Fruit fly (Drosophila melanogaster) whole organism, embryonic: ENCODE results near the gene Jhbp14.

Source experiments
- Atf3 ChIP-seq: fragments of 200-800 bp; sonication (Bioruptor generic); optimal IDR thresholded peaks from 3 replicates; lab custom pipeline; 2016; ENCODE audit warnings: missing biosample characterization, missing genetic modification characterization
- BtbVII ChIP-seq: fragments of 200-800 bp; sonication (Bioruptor generic); optimal IDR thresholded peaks from 3 replicates; lab custom pipeline; 2017; ENCODE audit warnings: missing biosample characterization, mild to moderate bottlenecking, missing genetic modification characterization
- CG10274 ChIP-seq: fragments of 200-800 bp; sonication (Bioruptor generic); optimal IDR thresholded peaks from 3 replicates; lab custom pipeline; 2017; ENCODE audit warnings: missing biosample characterization, mild to moderate bottlenecking, missing genetic modification characterization
- CG10565 ChIP-seq: fragments of 200-800 bp; sonication (Bioruptor generic); optimal IDR thresholded peaks from 3 replicates; lab custom pipeline; 2016; ENCODE audit warnings: missing biosample characterization, mild to moderate bottlenecking, missing genetic modification characterization
- CG11456 ChIP-seq: fragments of 200-800 bp; sonication (Bioruptor generic); IDR thresholded peaks from 3 replicates; pipeline ENCODE4 v1.3.6; 2022; ENCODE audit warnings: missing biosample characterization, missing genetic modification characterization
- CG12299 ChIP-seq: fragments of 200-800 bp; sonication (Bioruptor generic); optimal IDR thresholded peaks from 2 replicates; lab custom pipeline; 2018; ENCODE audit warnings: missing biosample characterization, mild to moderate bottlenecking, missing genetic modification characterization
- CG13424 ChIP-seq: fragments of 200-800 bp; sonication (Bioruptor generic); optimal IDR thresholded peaks from 2 replicates; lab custom pipeline; 2019; ENCODE audit warnings: missing biosample characterization, mild to moderate bottlenecking, missing genetic modification characterization, moderate library complexity
- CG15073 ChIP-seq: fragments of 200-800 bp; sonication (Bioruptor generic); optimal IDR thresholded peaks from 2 replicates; lab custom pipeline; 2016; ENCODE audit warnings: missing biosample characterization, missing genetic modification characterization
- CG1602 ChIP-seq: fragments of 200-800 bp; sonication (Bioruptor generic); optimal IDR thresholded peaks from 3 replicates; lab custom pipeline; 2016; ENCODE audit warnings: missing biosample characterization, missing genetic modification characterization
- CG17802 ChIP-seq: fragments of 200-800 bp; sonication (Bioruptor generic); optimal IDR thresholded peaks from 2 replicates; lab custom pipeline; 2018; ENCODE audit warnings: missing biosample characterization, mild to moderate bottlenecking, missing genetic modification characterization, moderate library complexity
- CG18262 ChIP-seq: fragments of 200-800 bp; optimal IDR thresholded peaks from 3 replicates; lab custom pipeline; 2019; ENCODE audit warnings: missing biosample characterization, mild to moderate bottlenecking, missing genetic modification characterization, moderate library complexity
- CG2199 ChIP-seq: fragments of 200-800 bp; sonication (Bioruptor generic); IDR thresholded peaks from 3 replicates; pipeline ENCODE4 v1.3.6; 2022; ENCODE audit warnings: missing biosample characterization, missing genetic modification characterization
- CG30431 ChIP-seq: fragments of 200-800 bp; sonication (Bioruptor generic); optimal IDR thresholded peaks from 2 replicates; lab custom pipeline; 2017; ENCODE audit warnings: missing biosample characterization, missing genetic modification characterization
- CG31388 ChIP-seq: fragments of 200-800 bp; sonication (Bioruptor generic); optimal IDR thresholded peaks from 2 replicates; lab custom pipeline; 2016; ENCODE audit warnings: missing biosample characterization, missing genetic modification characterization
- CG32532 ChIP-seq: fragments of 200-800 bp; sonication (Bioruptor generic); IDR thresholded peaks from 2 replicates; pipeline ENCODE4 v1.3.6; 2022; ENCODE audit warnings: missing biosample characterization, missing genetic modification characterization
- CG32772 ChIP-seq: fragments of 200-800 bp; sonication (Bioruptor generic); IDR thresholded peaks from 2 replicates; pipeline ENCODE4 v1.3.6; 2022; ENCODE audit warnings: missing biosample characterization, missing genetic modification characterization
- CG3407 ChIP-seq: fragments of 200-800 bp; sonication (Bioruptor generic); optimal IDR thresholded peaks from 2 replicates; lab custom pipeline; 2018; ENCODE audit warnings: missing biosample characterization, mild to moderate bottlenecking, missing genetic modification characterization
- CG6272 ChIP-seq: fragments of 200-800 bp; sonication (Bioruptor generic); IDR thresholded peaks from 2 replicates; pipeline ENCODE4 v1.3.6; 2022; ENCODE audit warnings: missing biosample characterization, missing genetic modification characterization
- CG7928 ChIP-seq: fragments of 200-800 bp; sonication (Bioruptor generic); optimal IDR thresholded peaks from 2 replicates; lab custom pipeline; 2017; ENCODE audit warnings: missing biosample characterization, mild to moderate bottlenecking, missing genetic modification characterization
- CG8089 ChIP-seq: fragments of 200-800 bp; sonication (Bioruptor generic); optimal IDR thresholded peaks from 3 replicates; lab custom pipeline; 2016; ENCODE audit warnings: missing biosample characterization, missing genetic modification characterization
- CG8944 ChIP-seq: fragments of 200-800 bp; sonication (Bioruptor generic); optimal IDR thresholded peaks from 3 replicates; lab custom pipeline; 2016; ENCODE audit warnings: missing biosample characterization, missing genetic modification characterization
- CG9727 ChIP-seq: fragments of 200-800 bp; sonication (Bioruptor generic); optimal IDR thresholded peaks from 3 replicates; lab custom pipeline; 2017; ENCODE audit warnings: missing biosample characterization, mild to moderate bottlenecking, missing genetic modification characterization
- Chrac-16 ChIP-seq: fragments of 200-800 bp; sonication (Bioruptor generic); optimal IDR thresholded peaks from 3 replicates; lab custom pipeline; 2016; ENCODE audit warnings: missing biosample characterization, missing genetic modification characterization
- CrebB ChIP-seq: fragments of 200-800 bp; sonication (Bioruptor generic); optimal IDR thresholded peaks from 3 replicates; lab custom pipeline; 2018; ENCODE audit warnings: missing biosample characterization, mild to moderate bottlenecking, missing genetic modification characterization
- Dref ChIP-seq: fragments of 200-800 bp; sonication (Bioruptor generic); IDR thresholded peaks from 2 replicates; pipeline ENCODE4 v1.3.6; 2022; ENCODE audit warnings: missing biosample characterization, missing genetic modification characterization
- Med ChIP-seq: fragments of 200-800 bp; sonication (Bioruptor generic); peaks from one replicate; lab custom pipeline; 2016; ENCODE audit warnings: missing biosample characterization, missing genetic modification characterization, mild to moderate bottlenecking, inconsistent platforms, moderate library complexity
- Nf-YB ChIP-seq: fragments of 200-800 bp; sonication (Bioruptor generic); optimal IDR thresholded peaks from 3 replicates; lab custom pipeline; 2019; ENCODE audit warnings: missing biosample characterization, mild to moderate bottlenecking, missing genetic modification characterization, moderate library complexity
- Six4 ChIP-seq: fragments of 200-800 bp; sonication (Bioruptor generic); optimal IDR thresholded peaks from 2 replicates; lab custom pipeline; 2016; ENCODE audit warnings: missing biosample characterization, missing genetic modification characterization
- Ssrp ChIP-seq: fragments of 200-800 bp; sonication (Bioruptor generic); optimal IDR thresholded peaks from 2 replicates; lab custom pipeline; 2018; ENCODE audit warnings: missing biosample characterization, mild to moderate bottlenecking, missing genetic modification characterization, moderate library complexity
- Trl ChIP-seq, 3 experiments: fragments of >200 bp in 2 of 3; fragments of 200-800 bp in 1 of 3; sonication (Bioruptor generic) in 1 of 3; optimal IDR thresholded peaks; 2 replicates in 1 of 3; 3 replicates in 2 of 3; lab custom pipeline; 2016 to 2017; ENCODE audit warnings: missing biosample characterization in 1 of 3, missing genetic modification characterization in 1 of 3
- ato ChIP-seq: fragments of 200-800 bp; sonication (Bioruptor generic); IDR thresholded peaks from 2 replicates; pipeline ENCODE4 v1.3.6; 2022; ENCODE audit warnings: missing biosample characterization, missing genetic modification characterization; ENCODE audit not compliant: partially characterized antibody
- bsh ChIP-seq, 2 experiments: fragments of 200-800 bp; sonication (Bioruptor generic); optimal IDR thresholded peaks; 2 replicates each; lab custom pipeline; 2017 to 2018; ENCODE audit warnings: mild to moderate bottlenecking in 2 of 2, missing biosample characterization in 2 of 2, missing genetic modification characterization in 2 of 2, moderate library complexity in 1 of 2
- chinmo ChIP-seq: fragments of 200-800 bp; sonication (Bioruptor generic); IDR thresholded peaks from 4 replicates; pipeline ENCODE4 v1.3.6; 2022; ENCODE audit warnings: missing biosample characterization, missing genetic modification characterization; ENCODE audit not compliant: partially characterized antibody
- cwo ChIP-seq: fragments of 200-800 bp; sonication (Bioruptor generic); optimal IDR thresholded peaks from 3 replicates; lab custom pipeline; 2017; ENCODE audit warnings: missing biosample characterization, missing genetic modification characterization, mild to moderate bottlenecking, moderate library complexity, missing genetic modification reagents
- dm ChIP-seq: fragments of 200-800 bp; sonication (Bioruptor generic); optimal IDR thresholded peaks from 3 replicates; lab custom pipeline; 2016; ENCODE audit warnings: missing biosample characterization, missing genetic modification characterization
- dmrt11E ChIP-seq: fragments of 200-800 bp; sonication (Bioruptor generic); optimal IDR thresholded peaks from 3 replicates; lab custom pipeline; 2018; ENCODE audit warnings: missing biosample characterization, mild to moderate bottlenecking, missing genetic modification characterization, moderate library complexity
- her ChIP-seq: fragments of 200-800 bp; sonication (Bioruptor generic); optimal IDR thresholded peaks from 2 replicates; lab custom pipeline; 2016; ENCODE audit warnings: missing biosample characterization, missing genetic modification characterization
- inv ChIP-seq: fragments of 200-800 bp; sonication (Bioruptor generic); IDR thresholded peaks from 2 replicates; pipeline ENCODE4 v1.3.6; 2022; ENCODE audit warnings: missing biosample characterization, missing genetic modification characterization; ENCODE audit not compliant: partially characterized antibody
- mirr ChIP-seq: fragments of 200-800 bp; sonication (Bioruptor generic); optimal IDR thresholded peaks from 3 replicates; lab custom pipeline; 2018; ENCODE audit warnings: missing biosample characterization, mild to moderate bottlenecking, missing genetic modification characterization
- mld ChIP-seq: fragments of 200-800 bp; sonication (Bioruptor generic); IDR thresholded peaks from 3 replicates; pipeline ENCODE4 v1.3.6; 2022; ENCODE audit warnings: missing biosample characterization, missing genetic modification characterization; ENCODE audit not compliant: partially characterized antibody
- peb ChIP-seq: fragments of 200-800 bp; sonication (Bioruptor generic); IDR thresholded peaks from 2 replicates; pipeline ENCODE4 v1.3.6; 2022; ENCODE audit warnings: missing biosample characterization, missing genetic modification characterization
- prd ChIP-seq, 3 experiments: fragments of >200 bp in 2 of 3; fragments of 200-800 bp in 1 of 3; sonication (Bioruptor generic) in 1 of 3; optimal IDR thresholded peaks in 2 of 3; IDR thresholded peaks in 1 of 3; 2 replicates in 2 of 3; 3 replicates in 1 of 3; pipeline versions ENCODE4 v1.3.6 to Lab custom; 2017 to 2022; ENCODE audit warnings: missing biosample characterization in 1 of 3, missing genetic modification characterization in 1 of 3
- sr ChIP-seq: fragments of 200-800 bp; sonication (Bioruptor generic); IDR thresholded peaks from 3 replicates; pipeline ENCODE4 v1.3.6; 2022; ENCODE audit warnings: missing biosample characterization, missing genetic modification characterization
- vnd ChIP-seq: fragments of 200-800 bp; sonication (Bioruptor generic); IDR thresholded peaks from 3 replicates; pipeline ENCODE4 v1.3.6; 2022; ENCODE audit warnings: missing biosample characterization, missing genetic modification characterization; ENCODE audit not compliant: partially characterized antibody
- vvl ChIP-seq: fragments of 200-800 bp; sonication (Bioruptor generic); IDR thresholded peaks from 2 replicates; pipeline ENCODE4 v1.3.6; 2022; ENCODE audit warnings: missing biosample characterization, missing genetic modification characterization
- wek ChIP-seq: fragments of 200-800 bp; sonication (Bioruptor generic); optimal IDR thresholded peaks from 3 replicates; lab custom pipeline; 2018; ENCODE audit warnings: missing biosample characterization, mild to moderate bottlenecking, missing genetic modification characterization, moderate library complexity
- zen2 ChIP-seq: fragments of 200-800 bp; sonication (Bioruptor generic); IDR thresholded peaks from 3 replicates; pipeline ENCODE4 v1.3.6; 2022; ENCODE audit warnings: missing biosample characterization, missing genetic modification characterization; ENCODE audit not compliant: partially characterized antibody

Gene Jhbp14

dm6 chr2L:13203437-13204137 is 32.7 kb upstream of the Jhbp14 start, which contains the start of gene Pect (continued):
- no peak for TF ChIP-seq Nf-YB (GFP tag; lab: Kevin White, UChicago)
- no peak for TF ChIP-seq CG10565 (GFP tag; lab: Kevin White, UChicago)
- TF ChIP-seq mirr (GFP tag; lab: Kevin White, UChicago): peak; percentile 49
- 0 out of 3 replicates have a peak, but pooled peaks have one; percentile 54 for TF ChIP-seq CG2199 (GFP tag; lab: Robert Waterston, UW)
- TF ChIP-seq Trl (optimal IDR thresholded peaks at IDR 0.05; lab: Kevin White, UChicago): peak in 1 of 2 experiments; percentile 66
- no peak for TF ChIP-seq Trl (GFP tag; optimal IDR thresholded peaks at IDR 0.05; lab: Kevin White, UChicago)
- TF ChIP-seq CrebB: peak; percentile 42
- TF ChIP-seq Dref (GFP tag; lab: Robert Waterston, UW): peak; percentile 50
- TF ChIP-seq sr: no peak
- TF ChIP-seq dmrt11E (tag; lab: Kevin White, UChicago): peak; percentile 37
- peak; percentile 89; the same call in 3 of the 4 replicates for TF ChIP-seq chinmo (GFP tag; lab: Robert Waterston, UW)
- TF ChIP-seq peb: no peak
- TF ChIP-seq CG11456 (GFP tag; lab: Robert Waterston, UW): no peak
- TF ChIP-seq CG8944 (GFP tag; lab: Kevin White, UChicago): no peak
- TF ChIP-seq bsh (GFP tag; optimal IDR thresholded peaks at IDR 0.05; lab: Kevin White, UChicago): peak in 1 of 2 experiments; percentile 42
- peak; percentile 98 for TF ChIP-seq her
- peak; percentile 28; the same call in 1 of the 2 replicates for TF ChIP-seq ato
- no peak for TF ChIP-seq CG32772 (GFP tag; lab: Robert Waterston, UW)
- peak; percentile 79 for TF ChIP-seq Med (GFP tag; lab: Kevin White, UChicago)
- peak; percentile 37 for TF ChIP-seq CG9727 (GFP tag; lab: Kevin White, UChicago)
- no peak for TF ChIP-seq CG15073 (GFP tag; lab: Kevin White, UChicago)
- peak; percentile 57 for TF ChIP-seq cwo (GFP tag; lab: Kevin White, UChicago)
- TF ChIP-seq BtbVII (GFP tag; lab: Kevin White, UChicago): peak; percentile 4
- no peak for TF ChIP-seq Chrac-16
- TF ChIP-seq CG6272: no peak
- no peak for TF ChIP-seq CG3407 (GFP tag; lab: Kevin White, UChicago)
- no peak for TF ChIP-seq CG10274 (GFP tag; lab: Kevin White, UChicago)
- peak; percentile 44; the same call in 1 of the 2 replicates for TF ChIP-seq inv (GFP tag; lab: Robert Waterston, UW)
- no peak for TF ChIP-seq CG18262 (tag; lab: Kevin White, UChicago)
- peak; percentile 4 for TF ChIP-seq Six4
- TF ChIP-seq CG12299 (tag; lab: Kevin White, UChicago): peak; percentile 49
- peak; percentile 59 for TF ChIP-seq CG13424
- TF ChIP-seq CG1602: peak; percentile 43
- TF ChIP-seq vnd: peak; percentile 40; the same call in 1 of the 3 replicates
- no peak for TF ChIP-seq CG30431
- no peak for TF ChIP-seq CG8089 (GFP tag; lab: Kevin White, UChicago)
- TF ChIP-seq Ssrp (tag; lab: Kevin White, UChicago): peak; percentile 46
- TF ChIP-seq wek (GFP tag; lab: Kevin White, UChicago): peak; percentile 5
- TF ChIP-seq zen2 (GFP tag; lab: Robert Waterston, UW): no peak
- no peak for TF ChIP-seq CG7928 (GFP tag; lab: Kevin White, UChicago)
- TF ChIP-seq mld (GFP tag; lab: Robert Waterston, UW): no peak
- no peak for TF ChIP-seq CG17802 (tag; lab: Kevin White, UChicago)
- peak; percentile 60; the same call in 1 of the 2 replicates for TF ChIP-seq CG32532 (GFP tag; lab: Robert Waterston, UW)
- TF ChIP-seq CG31388 (GFP tag; lab: Kevin White, UChicago): no peak
- no peak for TF ChIP-seq prd (optimal IDR thresholded peaks at IDR 0.05; lab: Kevin White, UChicago)
- TF ChIP-seq prd (GFP tag; IDR thresholded peaks at IDR 0.05; lab: Robert Waterston, UW): no peak
- no peak for TF ChIP-seq Atf3 (GFP tag; lab: Kevin White, UChicago)
- peak; percentile 64 for TF ChIP-seq dm (GFP tag; lab: Kevin White, UChicago)
- peak; percentile 18; the same call in 1 of the 2 replicates for TF ChIP-seq vvl (GFP tag; lab: Robert Waterston, UW)
